Fruit fly (Drosophila melanogaster) whole organism, embryonic: ENCODE data around the gene AnxB9.

ENCODE experiments used
- ATbp ChIP-seq: fragments of 200-800 bp; sonication (Bioruptor generic); optimal IDR thresholded peaks from 2 replicates; lab custom pipeline; 2017; ENCODE audit warnings: missing biosample characterization, mild to moderate bottlenecking, missing genetic modification characterization, missing genetic modification reagents
- Adf1 ChIP-seq: fragments of 200-800 bp; sonication (Bioruptor generic); IDR thresholded peaks from 2 replicates; pipeline ENCODE4 v1.3.6; 2022; ENCODE audit warnings: missing biosample characterization, missing genetic modification characterization
- Awh ChIP-seq: fragments of 200-800 bp; sonication (Bioruptor generic); IDR thresholded peaks from 2 replicates; pipeline ENCODE4, ENCODE4 v1.3.6; 2022; ENCODE audit warnings: missing biosample characterization, missing genetic modification characterization
- Bdp1 ChIP-seq: fragments of 200-800 bp; sonication (Bioruptor generic); optimal IDR thresholded peaks from 3 replicates; lab custom pipeline; 2016; ENCODE audit warnings: missing biosample characterization, missing genetic modification characterization
- CG10543 ChIP-seq: fragments of 200-800 bp; sonication (Bioruptor generic); optimal IDR thresholded peaks from 3 replicates; lab custom pipeline; 2017; ENCODE audit warnings: missing biosample characterization, mild to moderate bottlenecking, missing genetic modification characterization, moderate library complexity
- CG11093 ChIP-seq: fragments of 200-800 bp; sonication (Bioruptor generic); IDR thresholded peaks from 3 replicates; pipeline ENCODE4 v1.3.6; 2022; ENCODE audit warnings: missing biosample characterization, missing genetic modification characterization
- CG11696 ChIP-seq: fragments of 200-800 bp; sonication (Bioruptor generic); IDR thresholded peaks from 2 replicates; pipeline ENCODE4 v1.3.6; 2022; ENCODE audit warnings: missing biosample characterization, missing genetic modification characterization
- CG12769 ChIP-seq: fragments of 200-800 bp; sonication (Bioruptor generic); optimal IDR thresholded peaks from 2 replicates; lab custom pipeline; 2019; ENCODE audit warnings: missing biosample characterization, mild to moderate bottlenecking, missing genetic modification characterization, moderate library complexity
- CG13296 ChIP-seq: fragments of 200-800 bp; sonication (Bioruptor generic); optimal IDR thresholded peaks from 3 replicates; lab custom pipeline; 2018; ENCODE audit warnings: missing biosample characterization, mild to moderate bottlenecking, missing genetic modification characterization
- CG14014 ChIP-seq: fragments of 200-800 bp; sonication (Bioruptor generic); IDR thresholded peaks from 2 replicates; pipeline ENCODE4 v1.3.6; 2022; ENCODE audit warnings: missing biosample characterization, missing genetic modification characterization
- CG15269 ChIP-seq: fragments of 200-800 bp; sonication (Bioruptor generic); optimal IDR thresholded peaks from 2 replicates; lab custom pipeline; 2018; ENCODE audit warnings: missing biosample characterization, mild to moderate bottlenecking, missing genetic modification characterization, moderate library complexity
- CG15696 ChIP-seq: fragments of 200-800 bp; sonication (Bioruptor generic); optimal IDR thresholded peaks from 2 replicates; lab custom pipeline; 2019; ENCODE audit warnings: missing biosample characterization, mild to moderate bottlenecking, missing genetic modification characterization, moderate library complexity
- CG18599 ChIP-seq: fragments of 200-800 bp; sonication (Bioruptor generic); optimal IDR thresholded peaks from 3 replicates; lab custom pipeline; 2017; ENCODE audit warnings: missing biosample characterization, missing genetic modification characterization, mild to moderate bottlenecking, moderate library complexity, missing genetic modification reagents
- CG2678 ChIP-seq: fragments of 200-800 bp; sonication (Bioruptor generic); optimal IDR thresholded peaks from 3 replicates; lab custom pipeline; 2019; ENCODE audit warnings: missing biosample characterization, mild to moderate bottlenecking, missing genetic modification characterization, moderate library complexity
- CG2712 ChIP-seq: fragments of 200-800 bp; optimal IDR thresholded peaks from 3 replicates; lab custom pipeline; 2019; ENCODE audit warnings: missing biosample characterization, mild to moderate bottlenecking, missing genetic modification characterization, moderate library complexity
- CG3726 ChIP-seq: fragments of 200-800 bp; sonication (Bioruptor generic); IDR thresholded peaks from 3 replicates; pipeline ENCODE4, ENCODE4 v1.3.6; 2022; ENCODE audit warnings: missing biosample characterization, missing genetic modification characterization
- CG8290 ChIP-seq, 3 experiments: fragments of 200-800 bp; sonication (Bioruptor generic); optimal IDR thresholded peaks; 2 replicates each; lab custom pipeline; 2016 to 2019; ENCODE audit warnings: missing biosample characterization in 3 of 3, missing genetic modification characterization in 3 of 3, mild to moderate bottlenecking in 2 of 3, moderate library complexity in 1 of 3
- Dek ChIP-seq: fragments of 200-800 bp; sonication (Bioruptor generic); optimal IDR thresholded peaks from 3 replicates; lab custom pipeline; 2019; ENCODE audit warnings: missing biosample characterization, mild to moderate bottlenecking, missing genetic modification characterization, moderate library complexity
- Fer1 ChIP-seq: fragments of 200-800 bp; sonication (Bioruptor generic); optimal IDR thresholded peaks from 2 replicates; lab custom pipeline; 2017; ENCODE audit warnings: missing biosample characterization, mild to moderate bottlenecking, missing genetic modification characterization
- Gug ChIP-seq: fragments of 200-800 bp; sonication (Bioruptor generic); IDR thresholded peaks from 4 replicates; pipeline ENCODE4 v1.3.6; 2022; ENCODE audit warnings: missing biosample characterization, missing genetic modification characterization
- Hmr ChIP-seq: fragments of 200-800 bp; sonication (Bioruptor generic); optimal IDR thresholded peaks from 3 replicates; lab custom pipeline; 2017; ENCODE audit warnings: mild to moderate bottlenecking, missing biosample characterization, missing genetic modification reagents, missing genetic modification characterization
- MTF-1 ChIP-seq: fragments of 200-800 bp; sonication (Bioruptor generic); optimal IDR thresholded peaks from 2 replicates; lab custom pipeline; 2018; ENCODE audit warnings: missing biosample characterization, mild to moderate bottlenecking, missing genetic modification characterization, borderline replicate concordance
- Med ChIP-seq: fragments of 200-800 bp; sonication (Bioruptor generic); peaks from one replicate; lab custom pipeline; 2016; ENCODE audit warnings: missing biosample characterization, missing genetic modification characterization, mild to moderate bottlenecking, inconsistent platforms, moderate library complexity
- Nf-YB ChIP-seq: fragments of 200-800 bp; sonication (Bioruptor generic); optimal IDR thresholded peaks from 3 replicates; lab custom pipeline; 2019; ENCODE audit warnings: missing biosample characterization, mild to moderate bottlenecking, missing genetic modification characterization, moderate library complexity
- Pdp1 ChIP-seq, 2 experiments: fragments of 200-800 bp; sonication (Bioruptor generic); optimal IDR thresholded peaks; 3 replicates each; lab custom pipeline; 2016; ENCODE audit warnings: missing biosample characterization in 2 of 2, missing genetic modification characterization in 2 of 2, mild to moderate bottlenecking in 1 of 2, moderate library complexity in 1 of 2
- ap ChIP-seq: fragments of 200-800 bp; sonication (Bioruptor generic); IDR thresholded peaks from 2 replicates; pipeline ENCODE4 v1.3.6; 2022; ENCODE audit warnings: missing biosample characterization, missing genetic modification characterization
- chif ChIP-seq, 2 experiments: fragments of 200-800 bp; sonication (Bioruptor generic); optimal IDR thresholded peaks; 3 replicates each; lab custom pipeline; 2016; ENCODE audit warnings: missing biosample characterization in 2 of 2, missing genetic modification characterization in 2 of 2
- ci ChIP-seq: fragments of 200-800 bp; sonication (Bioruptor generic); IDR thresholded peaks from 3 replicates; pipeline ENCODE4 v1.3.6; 2022; ENCODE audit warnings: missing biosample characterization, missing genetic modification characterization
- fd3F ChIP-seq: fragments of 200-800 bp; sonication (Bioruptor generic); optimal IDR thresholded peaks from 2 replicates; lab custom pipeline; 2018; ENCODE audit warnings: missing biosample characterization, mild to moderate bottlenecking, missing genetic modification characterization, moderate library complexity
- gce ChIP-seq: fragments of 200-800 bp; sonication (Bioruptor generic); IDR thresholded peaks from 3 replicates; pipeline ENCODE4 v1.3.6; 2022; ENCODE audit warnings: missing biosample characterization, missing genetic modification characterization
- gfzf ChIP-seq: fragments of 200-800 bp; sonication (Bioruptor generic); optimal IDR thresholded peaks from 2 replicates; lab custom pipeline; 2016; ENCODE audit warnings: missing biosample characterization, mild to moderate bottlenecking, missing genetic modification characterization, moderate library complexity
- hkb ChIP-seq, 2 experiments: fragments of 200-800 bp in 1 of 2; fragments of >200 bp in 1 of 2; sonication (Bioruptor generic) in 1 of 2; IDR thresholded peaks in 1 of 2; optimal IDR thresholded peaks in 1 of 2; 2 replicates each; pipeline versions ENCODE4 v1.3.6 to Lab custom; 2017 to 2022; ENCODE audit warnings: missing biosample characterization in 1 of 2, missing genetic modification characterization in 1 of 2
- lab ChIP-seq: fragments of 200-800 bp; sonication (Bioruptor generic); optimal IDR thresholded peaks from 3 replicates; lab custom pipeline; 2017; ENCODE audit warnings: missing biosample characterization, missing genetic modification characterization, mild to moderate bottlenecking, moderate library complexity, missing genetic modification reagents
- lmd ChIP-seq: fragments of 200-800 bp; sonication (Bioruptor generic); IDR thresholded peaks from 2 replicates; pipeline ENCODE4 v1.3.6; 2022; ENCODE audit warnings: missing biosample characterization, missing genetic modification characterization
- pfk ChIP-seq: fragments of 200-800 bp; sonication (Bioruptor generic); optimal IDR thresholded peaks from 2 replicates; lab custom pipeline; 2018; ENCODE audit warnings: missing biosample characterization, mild to moderate bottlenecking, missing genetic modification characterization, moderate library complexity
- sens ChIP-seq: fragments of 200-800 bp; sonication (Bioruptor generic); peaks from one replicate; lab custom pipeline; 2016; ENCODE audit warnings: missing biosample characterization, missing genetic modification characterization
- seq ChIP-seq: fragments of 200-800 bp; sonication (Bioruptor generic); IDR thresholded peaks from 2 replicates; pipeline ENCODE4 v1.3.6; 2022; ENCODE audit warnings: missing biosample characterization, missing genetic modification characterization
- sob ChIP-seq: fragments of 200-800 bp; sonication (Bioruptor generic); IDR thresholded peaks from 2 replicates; pipeline ENCODE4 v1.3.6; 2022; ENCODE audit warnings: missing biosample characterization, missing genetic modification characterization
- ttk ChIP-seq: fragments of 200-800 bp; sonication (Bioruptor generic); IDR thresholded peaks from 2 replicates; pipeline ENCODE4 v2.1.2; 2022; ENCODE audit warnings: missing biosample characterization, missing genetic modification characterization
- usp ChIP-seq: fragments of >200 bp; optimal IDR thresholded peaks from 2 replicates; lab custom pipeline; 2017; ENCODE audit warnings: missing biosample characterization, missing genetic modification characterization

The AnxB9 gene

DNA sequence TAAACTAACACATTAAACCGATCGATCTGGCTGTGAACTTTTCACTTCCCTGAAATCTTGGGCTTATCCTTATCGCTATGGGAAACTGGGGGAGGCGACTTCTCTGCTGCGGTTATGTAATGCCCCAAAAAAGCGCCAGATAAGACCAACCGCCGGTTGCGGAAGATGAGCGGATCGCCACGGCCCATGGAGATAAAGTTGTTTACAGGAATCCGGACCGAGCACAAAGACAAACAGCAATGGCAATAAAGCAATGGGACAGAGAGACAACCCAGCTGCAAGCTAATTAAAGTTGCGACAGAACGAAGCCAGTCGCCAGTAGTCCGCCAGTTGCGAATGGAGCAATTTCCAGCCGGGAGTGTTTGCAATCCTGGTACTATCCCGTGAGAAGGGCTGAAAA lies 49.4 kb upstream of the AnxB9 start, which contains the start of gene CG5697 (continued):
- TF ChIP-seq CG11093 (GFP tag; lab: Robert Waterston, UW), result no peak
- peak; percentile 68 for TF ChIP-seq Med
- no peak for TF ChIP-seq CG15269 (tag; lab: Kevin White, UChicago)
- peak in 1 of 2 experiments; percentile 84 for TF ChIP-seq Pdp1 (GFP tag; optimal IDR thresholded peaks at IDR 0.05; lab: Kevin White, UChicago)
- peak; percentile 52; the same call in 1 of the 2 replicates for TF ChIP-seq CG14014 (GFP tag; lab: Robert Waterston, UW)
- peak; percentile 31 for TF ChIP-seq CG12769 (tag; lab: Kevin White, UChicago)
- TF ChIP-seq gce (GFP tag; lab: Robert Waterston, UW), result no peak
- no peak for TF ChIP-seq CG8290 (GFP tag; optimal IDR thresholded peaks at IDR 0.05; lab: Kevin White, UChicago)
- TF ChIP-seq CG8290 (tag; optimal IDR thresholded peaks at IDR 0.05; lab: Kevin White, UChicago), result peak in 1 of 2 experiments; percentile 12
- peak; percentile 32; the same call in 1 of the 2 replicates for TF ChIP-seq seq (GFP tag; lab: Robert Waterston, UW)
- TF ChIP-seq usp, result no peak
- TF ChIP-seq MTF-1 (GFP tag; lab: Kevin White, UChicago), result peak; percentile 24
- TF ChIP-seq pfk (GFP tag; lab: Kevin White, UChicago), result no peak
- TF ChIP-seq ATbp (GFP tag; lab: Kevin White, UChicago), result peak; percentile 32
- no peak for TF ChIP-seq fd3F (GFP tag; lab: Kevin White, UChicago)
- TF ChIP-seq Fer1 (GFP tag; lab: Kevin White, UChicago), result peak; percentile 7
- no peak for TF ChIP-seq gfzf (GFP tag; lab: Kevin White, UChicago)
- TF ChIP-seq lab (GFP tag; lab: Kevin White, UChicago), result peak; percentile 41
- TF ChIP-seq CG11696 (GFP tag; lab: Robert Waterston, UW), result no peak
- no peak for TF ChIP-seq chif (GFP tag; optimal IDR thresholded peaks at IDR 0.05; lab: Kevin White, UChicago)
- TF ChIP-seq ap, result 0 out of 2 replicates have a peak, but pooled peaks have one; percentile 2
- no peak for TF ChIP-seq ttk (GFP tag; lab: Robert Waterston, UW)
- peak; percentile 46 for TF ChIP-seq CG10543 (GFP tag; lab: Kevin White, UChicago)
- TF ChIP-seq Gug (GFP tag; lab: Robert Waterston, UW), result no peak
- TF ChIP-seq sens (GFP tag; lab: Kevin White, UChicago), result peak; percentile 63
- no peak for TF ChIP-seq Nf-YB (GFP tag; lab: Kevin White, UChicago)
- TF ChIP-seq CG2678 (tag; lab: Kevin White, UChicago), result peak; percentile 24
- no peak for TF ChIP-seq Bdp1 (GFP tag; lab: Kevin White, UChicago)
- 0 out of 2 replicates have a peak, but pooled peaks have one; percentile 30 for TF ChIP-seq Adf1 (GFP tag; lab: Robert Waterston, UW)
- TF ChIP-seq ci, result peak; percentile 56; the same call in 1 of the 3 replicates
- TF ChIP-seq CG3726 (GFP tag; lab: Robert Waterston, UW), result no peak
- TF ChIP-seq sob (GFP tag; lab: Robert Waterston, UW), result peak; percentile 29; the same call in 1 of the 2 replicates
- 0 out of 2 replicates have a peak, but pooled peaks have one; percentile 18 for TF ChIP-seq Awh (GFP tag; lab: Robert Waterston, UW)
- no peak for TF ChIP-seq hkb (optimal IDR thresholded peaks at IDR 0.05; lab: Kevin White, UChicago)
- peak; percentile 35 for TF ChIP-seq hkb (GFP tag; IDR thresholded peaks at IDR 0.05; lab: Robert Waterston, UW)
- TF ChIP-seq Dek, result no peak
- peak; percentile 21 for TF ChIP-seq Hmr (GFP tag; lab: Kevin White, UChicago)
- peak; percentile 26 for TF ChIP-seq CG13296 (GFP tag; lab: Kevin White, UChicago)
- no peak for TF ChIP-seq lmd (GFP tag; lab: Robert Waterston, UW)
- peak; percentile 5 for TF ChIP-seq CG18599 (GFP tag; lab: Kevin White, UChicago)
- TF ChIP-seq CG2712 (tag; lab: Kevin White, UChicago), result no peak
- TF ChIP-seq CG15696 (tag; lab: Kevin White, UChicago), result no peak
